Worm (Caenorhabditis elegans): ENCODE data around the gene unc-26.

- TF ChIP-seq nhr-77 (tag; optimal IDR thresholded peaks at IDR 0.05) (no peak), egl-5 (tag; optimal IDR thresholded peaks at IDR 0.05) (no peak), mdl-1 (tag; optimal IDR thresholded peaks at IDR 0.05) (no peak), R02D3.7 (tag; optimal IDR thresholded peaks at IDR 0.05) (no peak), ceh-28 (tag; optimal IDR thresholded peaks at IDR 0.05) (no peak), pqm-1 (tag; optimal IDR thresholded peaks at IDR 0.05) (no peak), elt-1 (tag; optimal IDR thresholded peaks at IDR 0.05) (no peak), nhr-76 (tag; optimal IDR thresholded peaks at IDR 0.05) (no peak), mml-1 (tag; optimal IDR thresholded peaks at IDR 0.05) (no peak), ZK546.5 (tag; optimal IDR thresholded peaks at IDR 0.05) (no peak)
Observed at ce11 chrIV:13300591-13300990, 28.3 kb upstream of the unc-26 start, which contains the start of gene csn-6.

Data from whole organism, L3 larva.